Worm (Caenorhabditis elegans) whole organism, young adult: ENCODE measurements around the gene F13H8.8.
A peak's percentile ranks its signal among the peaks of the same experiment; 100 is the strongest.

Experiments used
- B0261.1 ChIP-seq: sonication (generic microtip); optimal IDR thresholded peaks from 2 replicates; lab custom pipeline; 2016; ENCODE audit warnings: mild to moderate bottlenecking, missing genetic modification characterization, moderate library complexity, missing compliant biosample characterization
- B0336.3 ChIP-seq: fragments of 200-800 bp; sonication (Bioruptor generic); IDR thresholded peaks from 2 replicates; pipeline ENCODE4 v1.3.6; 2022; ENCODE audit warnings: missing genetic modification characterization, missing compliant biosample characterization
- C17E4.6 ChIP-seq: fragments of 200-800 bp; sonication (Bioruptor generic); IDR thresholded peaks from 2 replicates; pipeline ENCODE4 v1.3.6; 2022; ENCODE audit warnings: missing genetic modification reagents, missing genetic modification characterization, missing compliant biosample characterization
- F33H1.4 ChIP-seq: fragments of 200-800 bp; sonication (Bioruptor generic); IDR thresholded peaks from 2 replicates; pipeline ENCODE4 v1.3.6; 2022; ENCODE audit warnings: missing genetic modification reagents, missing genetic modification characterization, missing compliant biosample characterization
- F49E8.2 ChIP-seq: sonication (generic microtip); optimal IDR thresholded peaks from 3 replicates; lab custom pipeline; 2017; ENCODE audit warnings: missing genetic modification characterization, mild to moderate bottlenecking, missing compliant biosample characterization, antibody characterized with exemption, moderate library complexity; ENCODE audit not compliant: insufficient read depth
- F55B11.4 ChIP-seq: sonication (generic microtip); optimal IDR thresholded peaks from 2 replicates; lab custom pipeline; 2016; ENCODE audit warnings: missing compliant biosample characterization, missing genetic modification characterization, borderline replicate concordance; ENCODE audit not compliant: insufficient read depth
- F57A8.1 ChIP-seq: fragments of 200-800 bp; sonication (Bioruptor generic); optimal IDR thresholded peaks from 2 replicates; lab custom pipeline; 2018; ENCODE audit warnings: mild to moderate bottlenecking, missing genetic modification characterization, moderate library complexity, missing compliant biosample characterization
- F57C9.4 ChIP-seq: sonication (generic microtip); optimal IDR thresholded peaks from 2 replicates; lab custom pipeline; 2017; ENCODE audit warnings: mild to moderate bottlenecking, missing genetic modification characterization, missing compliant biosample characterization
- K12H6.12 ChIP-seq: fragments of 200-800 bp; sonication (Bioruptor generic); optimal IDR thresholded peaks from 2 replicates; lab custom pipeline; 2018; ENCODE audit warnings: mild to moderate bottlenecking, missing genetic modification characterization, missing compliant biosample characterization
- T26A5.8 ChIP-seq: sonication (generic microtip); optimal IDR thresholded peaks from 2 replicates; lab custom pipeline; 2016; ENCODE audit warnings: missing genetic modification characterization, missing compliant biosample characterization
- Y79H2A.3 ChIP-seq: fragments of 200-800 bp; sonication (Bioruptor generic); conservative IDR thresholded peaks from 2 replicates; pipeline ENCODE4 v1.3.6; 2022; ENCODE audit warnings: missing genetic modification reagents, missing genetic modification characterization, missing compliant biosample characterization
- akir-1 ChIP-seq: fragments of 200-800 bp; sonication (Bioruptor generic); optimal IDR thresholded peaks from 2 replicates; lab custom pipeline; 2018; ENCODE audit warnings: mild to moderate bottlenecking, missing genetic modification characterization, moderate library complexity, missing compliant biosample characterization
- ama-1 ChIP-seq, 3 experiments: fragments of 150-350 bp in 1 of 3; sonication (generic microtip) in 2 of 3; optimal IDR thresholded peaks; 2 replicates each; lab custom pipeline; 2014 to 2018; ENCODE audit warnings: missing biosample characterization in 2 of 3, missing genetic modification characterization in 2 of 3, missing genetic modification reagents in 2 of 3
- aptf-3 ChIP-seq: fragments of 200-800 bp; sonication (Bioruptor generic); IDR thresholded peaks from 2 replicates; pipeline ENCODE4 v1.3.6; 2022; ENCODE audit warnings: missing genetic modification characterization, missing compliant biosample characterization
- athp-1 ChIP-seq: sonication (generic microtip); optimal IDR thresholded peaks from 2 replicates; lab custom pipeline; 2017; ENCODE audit warnings: mild to moderate bottlenecking, missing genetic modification characterization, missing compliant biosample characterization
- bed-1 ChIP-seq: fragments of 200-800 bp; sonication (Bioruptor generic); IDR thresholded peaks from 2 replicates; pipeline ENCODE4 v1.3.6; 2022; ENCODE audit warnings: missing genetic modification reagents, missing genetic modification characterization, missing compliant biosample characterization
- cebp-2 ChIP-seq: fragments of 200-800 bp; sonication (Bioruptor generic); IDR thresholded peaks from 2 replicates; pipeline ENCODE4 v1.3.6; 2022; ENCODE audit warnings: missing genetic modification characterization, missing compliant biosample characterization
- ceh-100 ChIP-seq: fragments of 200-800 bp; sonication (Bioruptor generic); IDR thresholded peaks from 2 replicates; pipeline ENCODE4 v1.3.6; 2022; ENCODE audit warnings: missing genetic modification reagents, missing genetic modification characterization, missing compliant biosample characterization
- ceh-40 ChIP-seq: fragments of 200-800 bp; sonication (Bioruptor generic); IDR thresholded peaks from 2 replicates; pipeline ENCODE4 v1.3.6; 2022; ENCODE audit warnings: missing genetic modification characterization, missing compliant biosample characterization
- ceh-58 ChIP-seq: fragments of 200-800 bp; sonication (Bioruptor generic); IDR thresholded peaks from 2 replicates; pipeline ENCODE4 v1.3.6; 2022; ENCODE audit warnings: missing genetic modification characterization, missing compliant biosample characterization
- ceh-79 ChIP-seq: sonication (generic microtip); optimal IDR thresholded peaks from 2 replicates; lab custom pipeline; 2017; ENCODE audit warnings: mild to moderate bottlenecking, missing genetic modification characterization, missing compliant biosample characterization
- chd-7 ChIP-seq: sonication (generic microtip); optimal IDR thresholded peaks from 2 replicates; lab custom pipeline; 2016; ENCODE audit warnings: mild to moderate bottlenecking, missing genetic modification characterization, moderate library complexity, missing compliant biosample characterization
- die-1 ChIP-seq: sonication (generic microtip); optimal IDR thresholded peaks from 2 replicates; lab custom pipeline; 2016; ENCODE audit warnings: missing genotype, mild to moderate bottlenecking, missing genetic modification characterization, missing compliant biosample characterization
- dpl-1 ChIP-seq: fragments of 150-350 bp; optimal IDR thresholded peaks from 2 replicates; lab custom pipeline; 2014; ENCODE audit warnings: missing biosample characterization, missing genetic modification reagents, missing genetic modification characterization
- egrh-3 ChIP-seq: fragments of 200-800 bp; sonication (Bioruptor generic); IDR thresholded peaks from 2 replicates; pipeline ENCODE4 v1.3.6; 2022; ENCODE audit warnings: missing genetic modification reagents, missing genetic modification characterization, missing compliant biosample characterization
- fkh-3 ChIP-seq: sonication (generic microtip); optimal IDR thresholded peaks from 2 replicates; lab custom pipeline; 2016; ENCODE audit warnings: mild to moderate bottlenecking, missing genetic modification characterization, missing compliant biosample characterization
- hlh-26 ChIP-seq: fragments of 200-800 bp; sonication (Bioruptor generic); conservative IDR thresholded peaks from 2 replicates; pipeline ENCODE4 v1.3.6; 2022; ENCODE audit warnings: missing genetic modification reagents, missing genetic modification characterization, missing compliant biosample characterization
- hmg-1.2 ChIP-seq: fragments of 200-800 bp; sonication (Bioruptor generic); IDR thresholded peaks from 2 replicates; pipeline ENCODE4 v1.3.6; 2022; ENCODE audit warnings: missing genetic modification reagents, missing genetic modification characterization, missing compliant biosample characterization
- hsf-1 ChIP-seq: fragments of 200-800 bp; sonication (Bioruptor generic); IDR thresholded peaks from 2 replicates; pipeline ENCODE4 v1.3.6; 2022; ENCODE audit warnings: missing genetic modification reagents, missing genetic modification characterization, missing compliant biosample characterization
- let-526 ChIP-seq: fragments of 200-800 bp; sonication (Bioruptor generic); IDR thresholded peaks from 2 replicates; pipeline ENCODE4 v1.3.6; 2022; ENCODE audit warnings: missing genetic modification reagents, missing genetic modification characterization, missing compliant biosample characterization
- let-607 ChIP-seq, 2 experiments: fragments of 200-800 bp in 1 of 2; sonication (Bioruptor generic) in 1 of 2; sonication (generic microtip) in 1 of 2; optimal IDR thresholded peaks; 2 replicates each; lab custom pipeline; 2016 to 2018; ENCODE audit warnings: mild to moderate bottlenecking in 2 of 2, missing compliant biosample characterization in 2 of 2, missing genetic modification characterization in 2 of 2, moderate library complexity in 2 of 2, missing genotype in 1 of 2
- lin-35 ChIP-seq, 3 experiments: fragments of 150-350 bp in 2 of 3; sonication (generic microtip) in 1 of 3; optimal IDR thresholded peaks; 2 replicates each; lab custom pipeline; 2014 to 2018; ENCODE audit warnings: missing biosample characterization in 3 of 3, missing genetic modification characterization in 3 of 3, missing genetic modification reagents in 3 of 3
- lin-40 ChIP-seq: sonication (generic microtip); optimal IDR thresholded peaks from 2 replicates; lab custom pipeline; 2016; ENCODE audit warnings: missing genetic modification characterization, mild to moderate bottlenecking, missing compliant biosample characterization, missing genotype, missing genetic modification reagents
- lin-54 ChIP-seq: fragments of 200-800 bp; sonication (Bioruptor generic); optimal IDR thresholded peaks from 2 replicates; lab custom pipeline; 2018; ENCODE audit warnings: mild to moderate bottlenecking, missing genetic modification characterization, missing compliant biosample characterization
- madf-3 ChIP-seq: fragments of 200-800 bp; sonication (Bioruptor generic); IDR thresholded peaks from 2 replicates; pipeline ENCODE4 v1.3.6; 2022; ENCODE audit warnings: missing genetic modification reagents, missing genetic modification characterization, missing compliant biosample characterization
- mel-28 ChIP-seq: sonication (generic microtip); optimal IDR thresholded peaks from 2 replicates; lab custom pipeline; 2016; ENCODE audit warnings: borderline replicate concordance, mild to moderate bottlenecking, missing genetic modification characterization, missing compliant biosample characterization
- mxl-1 ChIP-seq: sonication (generic microtip); optimal IDR thresholded peaks from 2 replicates; lab custom pipeline; 2016; ENCODE audit warnings: missing genetic modification characterization, missing compliant biosample characterization
- nfya-2 ChIP-seq: fragments of 200-800 bp; sonication (Bioruptor generic); IDR thresholded peaks from 2 replicates; pipeline ENCODE4 v1.3.6; 2022; ENCODE audit warnings: missing genetic modification reagents, missing genetic modification characterization, missing compliant biosample characterization
- nfyb-1 ChIP-seq: fragments of 200-800 bp; sonication (Bioruptor generic); IDR thresholded peaks from 2 replicates; pipeline ENCODE4 v1.3.6; 2022; ENCODE audit warnings: missing genetic modification reagents, missing genetic modification characterization, missing compliant biosample characterization
- nhr-90 ChIP-seq: sonication (generic microtip); optimal IDR thresholded peaks from 2 replicates; lab custom pipeline; 2016; ENCODE audit warnings: missing genotype, mild to moderate bottlenecking, missing genetic modification characterization, missing compliant biosample characterization
- repo-1 ChIP-seq: sonication (generic microtip); optimal IDR thresholded peaks from 2 replicates; lab custom pipeline; 2017; ENCODE audit warnings: mild to moderate bottlenecking, missing genetic modification characterization, missing compliant biosample characterization
- rpc-1 ChIP-seq, 2 experiments: fragments of 150-350 bp in 1 of 2; sonication (generic microtip) in 1 of 2; optimal IDR thresholded peaks; 2 replicates each; lab custom pipeline; 2014 to 2018; ENCODE audit warnings: missing biosample characterization in 1 of 2, missing genetic modification characterization in 1 of 2, missing genetic modification reagents in 1 of 2, missing genotype in 1 of 2
- sea-2 ChIP-seq: fragments of 200-800 bp; sonication (Bioruptor generic); IDR thresholded peaks from 2 replicates; pipeline ENCODE4 v1.3.6; 2022; ENCODE audit warnings: missing genetic modification characterization, missing compliant biosample characterization
- snpc-1.1 ChIP-seq: sonication (generic microtip); optimal IDR thresholded peaks from 2 replicates; lab custom pipeline; 2017; ENCODE audit warnings: missing genetic modification characterization, mild to moderate bottlenecking, missing compliant biosample characterization, antibody characterized with exemption, moderate library complexity, missing genotype, missing genetic modification reagents; ENCODE audit not compliant: insufficient read depth
- snpc-3.4 ChIP-seq: sonication (generic microtip); optimal IDR thresholded peaks from 2 replicates; lab custom pipeline; 2017; ENCODE audit warnings: missing genetic modification characterization, mild to moderate bottlenecking, missing compliant biosample characterization, antibody characterized with exemption, moderate library complexity, missing genotype, missing genetic modification reagents
- tlf-1 ChIP-seq: fragments of 200-800 bp; sonication (Bioruptor generic); optimal IDR thresholded peaks from 2 replicates; lab custom pipeline; 2018; ENCODE audit warnings: mild to moderate bottlenecking, missing genetic modification characterization, missing compliant biosample characterization
- ztf-3 ChIP-seq: fragments of 200-800 bp; sonication (Bioruptor generic); optimal IDR thresholded peaks from 2 replicates; lab custom pipeline; 2018; ENCODE audit warnings: mild to moderate bottlenecking, missing genetic modification characterization, missing compliant biosample characterization

F13H8.8 gene

ce11 chrII:6269805-6270414 is 2.0 kb upstream of the F13H8.8 start, which contains the start of gene F13H8.2 (continued):
- peak; percentile 68 for TF ChIP-seq dpl-1
- TF ChIP-seq aptf-3 = no peak
- no peak for TF ChIP-seq bed-1 (GFP tag; lab: Robert Waterston, UW)
- peak; percentile 63 for TF ChIP-seq hmg-1.2 (GFP tag; lab: Robert Waterston, UW)
- TF ChIP-seq snpc-1.1 (tag; lab: Kevin White, UChicago) = no peak
- TF ChIP-seq nfya-2 (GFP tag; lab: Robert Waterston, UW) = no peak
- TF ChIP-seq hsf-1 = peak; percentile 37; the same call in 1 of the 2 replicates
- 0 out of 2 replicates have a peak, but pooled peaks have one; percentile 10 for TF ChIP-seq ceh-40 (GFP tag; lab: Robert Waterston, UW)
- no peak for TF ChIP-seq sea-2 (GFP tag; lab: Robert Waterston, UW)
- no peak for TF ChIP-seq let-607 (tag; optimal IDR thresholded peaks at IDR 0.05; lab: Kevin White, UChicago)
- no peak for TF ChIP-seq nhr-90 (tag; lab: Kevin White, UChicago)
- 0 out of 2 replicates have a peak, but pooled peaks have one; percentile 9 for TF ChIP-seq let-526 (GFP tag; lab: Robert Waterston, UW)
- TF ChIP-seq C17E4.6 = peak; percentile 70; the same call in 1 of the 2 replicates
- TF ChIP-seq akir-1 (GFP tag; lab: Kevin White, UChicago) = no peak
- no peak for TF ChIP-seq fkh-3 (tag; lab: Kevin White, UChicago)
- peak; percentile 73 for TF ChIP-seq F33H1.4 (GFP tag; lab: Robert Waterston, UW)
- peak in 2 of 3 experiments; percentile 24 to 94 for TF ChIP-seq lin-35 (GFP tag; optimal IDR thresholded peaks at IDR 0.05; lab: Kevin White, UChicago)
- TF ChIP-seq F55B11.4 (tag; lab: Kevin White, UChicago) = no peak
- TF ChIP-seq B0336.3 (GFP tag; lab: Robert Waterston, UW) = no peak; the same call in 1 of the 2 replicates
- TF ChIP-seq athp-1 (tag; lab: Kevin White, UChicago) = no peak
- TF ChIP-seq nfyb-1 (GFP tag; lab: Robert Waterston, UW) = peak; percentile 93
- TF ChIP-seq lin-54 (GFP tag; lab: Kevin White, UChicago) = peak; percentile 96
- TF ChIP-seq die-1 = no peak
- TF ChIP-seq ztf-3 (GFP tag; lab: Kevin White, UChicago) = no peak
- no peak for TF ChIP-seq T26A5.8 (tag; lab: Kevin White, UChicago)
- TF ChIP-seq madf-3 = 0 out of 2 replicates have a peak, but pooled peaks have one; percentile 15
- no peak for TF ChIP-seq rpc-1 (optimal IDR thresholded peaks at IDR 0.05; lab: Kevin White, UChicago)
- no peak for TF ChIP-seq rpc-1 (tag; optimal IDR thresholded peaks at IDR 0.05; lab: Kevin White, UChicago)
- TF ChIP-seq K12H6.12 = peak; percentile 35
- 0 out of 2 replicates have a peak, but pooled peaks have one; percentile 32 for TF ChIP-seq cebp-2
- no peak for TF ChIP-seq mxl-1 (tag; lab: Kevin White, UChicago)
- no peak for TF ChIP-seq chd-7 (tag; lab: Kevin White, UChicago)
- no peak for TF ChIP-seq B0261.1 (tag; lab: Kevin White, UChicago)
- no peak for TF ChIP-seq lin-40 (tag; lab: Kevin White, UChicago)
- TF ChIP-seq ceh-58 = no peak
- TF ChIP-seq F57C9.4 (tag; lab: Kevin White, UChicago) = no peak
- peak; percentile 98 for TF ChIP-seq ceh-100 (GFP tag; lab: Robert Waterston, UW)
- no peak for TF ChIP-seq ama-1 (optimal IDR thresholded peaks at IDR 0.05; lab: Kevin White, UChicago)
- TF ChIP-seq ama-1 (GFP tag; optimal IDR thresholded peaks at IDR 0.05; lab: Kevin White, UChicago) = no peak
- peak; percentile 52 for TF ChIP-seq tlf-1 (GFP tag; lab: Kevin White, UChicago)
- no peak for TF ChIP-seq Y79H2A.3 (GFP tag; lab: Robert Waterston, UW)
- no peak for TF ChIP-seq hlh-26 (GFP tag; lab: Robert Waterston, UW)
- TF ChIP-seq repo-1 (tag; lab: Kevin White, UChicago) = no peak
- no peak for TF ChIP-seq ceh-79 (tag; lab: Kevin White, UChicago)
- no peak for TF ChIP-seq mel-28 (tag; lab: Kevin White, UChicago)
- TF ChIP-seq F57A8.1 = no peak
- peak; percentile 75 for TF ChIP-seq egrh-3 (GFP tag; lab: Robert Waterston, UW)
- TF ChIP-seq snpc-3.4 = no peak
- TF ChIP-seq F49E8.2 (tag; lab: Kevin White, UChicago) = peak; percentile 6
